Fruit fly (Drosophila melanogaster): ENCODE results near the gene Cp19.

The Cp19 gene

DNA sequence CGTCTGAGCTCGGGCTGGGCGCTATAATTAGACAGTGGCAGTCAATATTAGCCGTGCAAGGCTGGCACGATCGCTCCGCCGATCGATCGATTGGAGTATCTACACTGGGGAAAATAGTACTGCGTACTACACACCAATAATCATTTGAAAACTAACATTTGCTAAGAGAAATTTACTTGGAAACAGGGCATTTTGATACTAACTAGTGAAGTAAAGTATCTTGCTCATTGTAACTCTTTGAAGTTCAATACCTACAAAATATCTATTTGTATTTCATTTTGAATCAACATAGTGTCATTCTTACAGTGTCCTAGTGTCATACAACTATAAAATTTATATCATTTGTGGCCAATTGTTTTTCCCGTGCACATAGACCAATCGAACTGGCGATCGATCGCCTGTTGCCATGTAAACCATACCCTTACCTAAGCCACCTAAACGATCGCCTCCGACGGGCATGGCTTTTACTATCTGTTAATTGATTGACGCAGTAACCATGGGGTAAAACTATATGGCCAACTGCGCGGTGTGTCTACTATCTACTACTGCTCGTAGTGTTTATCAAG is 28.9 kb upstream of the Cp19 start (continued):
- TF ChIP-seq pb (GFP tag; optimal IDR thresholded peaks at IDR 0.05) = peak; percentile 81
- peak; percentile 82 for TF ChIP-seq slp2 (GFP tag; optimal IDR thresholded peaks at IDR 0.05)
- peak; percentile 76 for TF ChIP-seq Fer1 (GFP tag; optimal IDR thresholded peaks at IDR 0.05)
- TF ChIP-seq CG6175 (GFP tag; IDR thresholded peaks at IDR 0.05) = no peak
- TF ChIP-seq fd96Cb (tag; optimal IDR thresholded peaks at IDR 0.05) = peak; percentile 70
- TF ChIP-seq CG8944 (GFP tag; optimal IDR thresholded peaks at IDR 0.05) = peak; percentile 57
- peak; percentile 80 for TF ChIP-seq Chrac-16 (GFP tag; optimal IDR thresholded peaks at IDR 0.05)
- TF ChIP-seq Gug (GFP tag; IDR thresholded peaks at IDR 0.05) = peak; percentile 64; the same call in 2 of the 4 replicates
- TF ChIP-seq Optix (GFP tag; IDR thresholded peaks at IDR 0.05) = peak; percentile 49; the same call in 1 of the 3 replicates
- no peak for TF ChIP-seq CG34224 (GFP tag; IDR thresholded peaks at IDR 0.05; ENCODE audit: partially characterized antibody)
- peak; percentile 65 for TF ChIP-seq stc (GFP tag; IDR thresholded peaks at IDR 0.05)
- peak; percentile 50 for TF ChIP-seq salm (tag; optimal IDR thresholded peaks at IDR 0.05)
- peak; percentile 96 for TF ChIP-seq sens (GFP tag)
- no peak for TF ChIP-seq lbe (GFP tag; optimal IDR thresholded peaks at IDR 0.05)
- TF ChIP-seq tgo (GFP tag; IDR thresholded peaks at IDR 0.05) = peak; percentile 86
- peak; percentile 62 for TF ChIP-seq CG16815 (GFP tag; optimal IDR thresholded peaks at IDR 0.05)
- peak; percentile 67 for TF ChIP-seq mirr (GFP tag; optimal IDR thresholded peaks at IDR 0.05)
- peak; percentile 77 for TF ChIP-seq CG9437 (GFP tag; optimal IDR thresholded peaks at IDR 0.05)
- TF ChIP-seq Ssrp (tag; optimal IDR thresholded peaks at IDR 0.05) = peak; percentile 71
- no peak for TF ChIP-seq gfzf (GFP tag; optimal IDR thresholded peaks at IDR 0.05)
- TF ChIP-seq Hr51 (GFP tag; optimal IDR thresholded peaks at IDR 0.05) = peak; percentile 73 to 89
- TF ChIP-seq cg (GFP tag; optimal IDR thresholded peaks at IDR 0.05) = no peak
- peak; percentile 19 for TF ChIP-seq gro (GFP tag; optimal IDR thresholded peaks at IDR 0.05)
- peak; percentile 82 for TF ChIP-seq CG31441 (GFP tag; IDR thresholded peaks at IDR 0.05)
- no peak for TF ChIP-seq CG6791 (GFP tag; IDR thresholded peaks at IDR 0.05; ENCODE audit: partially characterized antibody)
- no peak for TF ChIP-seq pfk (GFP tag; optimal IDR thresholded peaks at IDR 0.05)
- peak; percentile 46 for TF ChIP-seq gsb-n (tag; optimal IDR thresholded peaks at IDR 0.05)
- peak; percentile 58 for TF ChIP-seq Mad (GFP tag; optimal IDR thresholded peaks at IDR 0.05)
- peak; percentile 58 for TF ChIP-seq Nf-YC (tag; optimal IDR thresholded peaks at IDR 0.05)
- no peak for TF ChIP-seq Stat92E (GFP tag; optimal IDR thresholded peaks at IDR 0.05)
- TF ChIP-seq Xrp1 (GFP tag; IDR thresholded peaks at IDR 0.05) = peak; percentile 82
- no peak for TF ChIP-seq CG7745 (tag; optimal IDR thresholded peaks at IDR 0.05)
- peak; percentile 68 for TF ChIP-seq CG15011 (GFP tag; optimal IDR thresholded peaks at IDR 0.05)
- TF ChIP-seq ems (GFP tag; optimal IDR thresholded peaks at IDR 0.05) = peak; percentile 76
- peak; percentile 60; the same call in 1 of the 3 replicates for TF ChIP-seq ken (GFP tag; IDR thresholded peaks at IDR 0.05)
- TF ChIP-seq al (GFP tag; IDR thresholded peaks at IDR 0.05) = peak; percentile 55
- no peak for TF ChIP-seq HLH4C (GFP tag; IDR thresholded peaks at IDR 0.05; ENCODE audit: partially characterized antibody)
- no peak for TF ChIP-seq hb (GFP tag; IDR thresholded peaks at IDR 0.05; ENCODE audit: partially characterized antibody)
- peak; percentile 74 for TF ChIP-seq E2f1 (GFP tag; IDR thresholded peaks at IDR 0.05)
- peak; percentile 61 for TF ChIP-seq p53 (GFP tag; optimal IDR thresholded peaks at IDR 0.05)
- no peak for TF ChIP-seq CG7987 (GFP tag; optimal IDR thresholded peaks at IDR 0.05)
- TF ChIP-seq CG18262 (tag; optimal IDR thresholded peaks at IDR 0.05) = peak; percentile 77
- peak; percentile 51 for TF ChIP-seq luna (GFP tag; optimal IDR thresholded peaks at IDR 0.05)
- TF ChIP-seq CG33213 (GFP tag; optimal IDR thresholded peaks at IDR 0.05) = peak; percentile 56
- TF ChIP-seq croc (GFP tag; conservative IDR thresholded peaks at IDR 0.05) = no peak; the same call in 2 of the 3 replicates
- no peak; the same call in 1 of the 2 replicates for TF ChIP-seq ara (GFP tag; IDR thresholded peaks at IDR 0.05)
- peak; percentile 45 for TF ChIP-seq CG8089 (GFP tag; optimal IDR thresholded peaks at IDR 0.05)
- peak; percentile 55; the same call in 1 of the 2 replicates for TF ChIP-seq CG9932 (GFP tag; IDR thresholded peaks at IDR 0.05)
- TF ChIP-seq CG10366 (GFP tag; IDR thresholded peaks at IDR 0.05) = peak; percentile 77
- peak; percentile 61 for TF ChIP-seq Dek (tag; optimal IDR thresholded peaks at IDR 0.05)
